Worm (Caenorhabditis elegans): Measurements from ENCODE around the gene clec-257.

The clec-257 gene

DNA sequence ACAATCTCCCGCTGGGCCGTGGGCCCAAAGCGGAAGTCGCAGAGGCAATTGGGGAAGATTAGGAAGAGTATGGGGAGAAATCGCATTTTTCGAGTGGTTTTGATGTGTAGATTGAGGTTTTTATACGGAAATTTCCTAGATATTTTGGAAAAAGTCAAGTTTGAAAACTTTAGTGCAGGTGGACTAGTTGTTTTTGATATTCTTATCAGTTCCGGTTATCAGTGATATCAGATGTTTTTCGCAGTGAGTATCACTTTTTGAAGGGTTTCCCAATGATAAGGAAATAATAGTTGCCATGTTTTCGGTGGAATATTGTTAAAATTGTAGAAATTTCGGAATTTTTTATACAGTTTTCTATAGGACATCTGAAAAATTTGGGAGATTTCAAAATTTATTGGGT is 38.5 kb upstream of the clec-257 start, which contains the start of gene scl-20:
Gene scl-20, minus strand, starts transcription at position 101 of the 400 bp plus-strand sequence.
- no peak for TF ChIP-seq lin-15B (tag; optimal IDR thresholded peaks at IDR 0.05)
- TF ChIP-seq vab-7 (GFP tag; IDR thresholded peaks at IDR 0.05): no peak
- TF ChIP-seq Y5F2A.4 (GFP tag; optimal IDR thresholded peaks at IDR 0.05): no peak
- TF ChIP-seq nhr-41 (GFP tag; IDR thresholded peaks at IDR 0.05): no peak
- TF ChIP-seq aha-1 (tag): no peak
- TF ChIP-seq zip-2 (tag; optimal IDR thresholded peaks at IDR 0.05): no peak
- no peak for TF ChIP-seq mes-2 (tag; optimal IDR thresholded peaks at IDR 0.05; ENCODE audit: poor library complexity, severe bottlenecking)
- no peak for TF ChIP-seq egl-27 (tag; optimal IDR thresholded peaks at IDR 0.05)
- no peak for TF ChIP-seq ama-1 (optimal IDR thresholded peaks at IDR 0.05)
- no peak for TF ChIP-seq daf-19 (GFP tag; conservative IDR thresholded peaks at IDR 0.05)

DNA sequence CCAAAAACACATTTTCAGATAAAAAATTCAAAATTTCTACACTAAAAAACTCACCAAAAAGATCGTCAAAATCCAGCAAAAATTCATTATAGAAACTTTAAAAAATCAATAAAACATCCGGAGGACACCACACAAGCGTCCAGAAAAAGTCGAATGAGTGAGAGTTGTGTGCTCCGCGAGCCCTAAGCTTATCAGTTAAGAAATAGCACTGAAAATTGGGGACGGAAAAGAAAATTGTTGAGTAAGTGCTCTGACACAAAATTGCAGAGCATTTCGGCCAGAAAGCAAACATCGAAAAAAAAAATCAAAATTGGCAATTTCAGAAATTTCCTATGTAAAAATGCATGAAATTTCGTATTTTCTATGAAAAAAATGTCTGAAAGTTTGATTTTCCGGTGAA is 35.2 kb upstream of the clec-257 start:
- TF ChIP-seq hmg-1.1 (GFP tag; IDR thresholded peaks at IDR 0.05) (no peak), duxl-1 (tag; optimal IDR thresholded peaks at IDR 0.05; ENCODE audit: poor library complexity) (peak; percentile 93), nhr-28 (tag; optimal IDR thresholded peaks at IDR 0.05) (peak; percentile 1)

DNA sequence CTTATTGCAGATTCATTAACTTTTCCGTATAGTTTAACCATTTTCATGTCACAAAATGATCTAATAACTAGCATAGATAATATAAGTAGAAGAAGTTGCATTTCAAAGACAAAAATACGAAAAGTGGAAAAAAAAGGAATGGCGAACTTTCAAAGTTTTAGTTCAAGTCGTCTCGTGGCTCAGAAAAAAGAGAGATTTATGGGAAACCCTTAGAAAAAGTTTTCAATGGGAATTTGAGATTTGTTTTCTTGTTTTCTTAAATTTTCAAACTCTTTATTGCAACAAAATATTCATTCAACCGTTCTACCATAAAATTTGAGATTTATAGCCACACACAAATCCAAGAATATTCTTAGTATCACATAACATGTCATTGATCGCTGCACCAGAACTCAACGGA is 30.8 kb upstream of the clec-257 start, which contains the start of gene clec-250:
Gene clec-250, minus strand, starts transcription at position 101 of the 400 bp plus-strand sequence.
- TF ChIP-seq snpc-4 (tag; optimal IDR thresholded peaks at IDR 0.05): no peak
- no peak for TF ChIP-seq nhr-28 (tag; optimal IDR thresholded peaks at IDR 0.05)
- TF ChIP-seq dmd-9 (GFP tag; IDR thresholded peaks at IDR 0.05): no peak
- no peak for TF ChIP-seq Y75B8A.6 (GFP tag; IDR thresholded peaks at IDR 0.05)
- TF ChIP-seq hmg-1.1 (GFP tag; IDR thresholded peaks at IDR 0.05): no peak
- TF ChIP-seq lin-13 (GFP tag; optimal IDR thresholded peaks at IDR 0.05): no peak
- no peak for TF ChIP-seq D1046.2 (GFP tag; IDR thresholded peaks at IDR 0.05)
- TF ChIP-seq sdz-12 (GFP tag; optimal IDR thresholded peaks at IDR 0.05): no peak
- TF ChIP-seq ceh-62 (tag; optimal IDR thresholded peaks at IDR 0.05): no peak

DNA sequence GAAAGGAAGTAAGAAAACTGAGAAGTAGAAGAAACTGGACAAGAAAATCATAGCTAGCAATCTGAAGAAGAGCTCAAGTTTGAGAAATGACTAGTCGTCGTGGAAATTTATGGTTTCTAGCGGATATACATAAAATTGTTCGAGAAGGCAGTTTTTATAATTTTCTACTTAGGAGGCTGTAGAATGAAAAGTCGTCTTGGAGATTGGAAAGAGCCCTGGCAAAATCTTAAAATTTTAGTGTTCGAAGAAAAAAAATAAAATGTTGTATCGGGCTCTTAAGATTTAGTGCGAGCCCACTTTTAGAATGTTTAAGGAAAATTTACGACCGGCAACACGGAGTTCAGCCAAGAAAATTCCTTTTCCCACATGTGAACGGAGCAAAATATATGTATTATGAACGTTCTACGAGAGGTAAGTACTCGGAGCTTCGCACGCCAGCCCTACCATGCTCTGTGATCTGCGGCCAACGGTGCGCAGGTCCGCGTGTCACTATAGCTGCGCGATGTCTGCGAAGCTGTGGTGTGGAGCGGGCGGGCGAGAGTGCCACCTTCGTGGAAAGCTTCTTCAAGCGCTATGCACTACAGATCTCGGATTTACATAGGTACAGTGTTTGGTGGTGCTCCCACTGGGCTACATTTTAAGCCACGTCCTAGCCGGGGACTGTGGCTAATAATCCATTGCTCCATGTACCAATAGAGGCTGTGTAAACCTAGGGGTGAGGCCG is 25.8 kb upstream of the clec-257 start, which contains the start of gene clec-251:
Gene clec-251, minus strand, starts transcription at position 51 of the 724 bp plus-strand sequence.
- TF ChIP-seq spr-3 (GFP tag; optimal IDR thresholded peaks at IDR 0.05) (no peak), set-16 (GFP tag; IDR thresholded peaks at IDR 0.05) (peak; percentile 51; the same call in 1 of the 2 replicates), aha-1 (tag) (peak; percentile 35), daf-19 (GFP tag; conservative IDR thresholded peaks at IDR 0.05) (no peak)

DNA sequence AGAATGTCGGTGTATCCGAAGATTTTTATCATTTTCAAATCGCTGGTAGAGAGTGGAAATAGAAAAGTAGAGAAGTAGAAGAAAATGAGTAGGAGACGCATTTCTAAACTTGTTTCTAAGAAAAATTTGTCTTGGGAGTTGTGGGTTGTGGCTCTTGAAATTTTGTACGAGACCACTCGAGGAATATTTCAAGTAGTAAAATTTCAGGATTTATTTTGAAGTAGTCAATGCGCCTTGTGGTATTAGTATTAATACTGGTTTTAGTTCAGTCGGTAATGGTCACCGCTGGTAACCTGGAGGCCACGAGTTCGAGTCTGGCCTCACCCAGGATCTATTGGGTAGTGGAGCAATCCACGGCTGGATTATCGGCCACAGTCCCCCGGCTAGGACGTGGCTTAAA is 24.1 kb upstream of the clec-257 start, which contains the start of gene clec-252:
Gene clec-252, minus strand, starts transcription at position 101 of the 400 bp plus-strand sequence.
- TF ChIP-seq unc-62 (GFP tag; optimal IDR thresholded peaks at IDR 0.05 in 1 of 2) (peak in 1 of 2 experiments; percentile 41), unc-62 (tag; optimal IDR thresholded peaks at IDR 0.05) (no peak), egl-27 (tag; optimal IDR thresholded peaks at IDR 0.05) (no peak)

DNA sequence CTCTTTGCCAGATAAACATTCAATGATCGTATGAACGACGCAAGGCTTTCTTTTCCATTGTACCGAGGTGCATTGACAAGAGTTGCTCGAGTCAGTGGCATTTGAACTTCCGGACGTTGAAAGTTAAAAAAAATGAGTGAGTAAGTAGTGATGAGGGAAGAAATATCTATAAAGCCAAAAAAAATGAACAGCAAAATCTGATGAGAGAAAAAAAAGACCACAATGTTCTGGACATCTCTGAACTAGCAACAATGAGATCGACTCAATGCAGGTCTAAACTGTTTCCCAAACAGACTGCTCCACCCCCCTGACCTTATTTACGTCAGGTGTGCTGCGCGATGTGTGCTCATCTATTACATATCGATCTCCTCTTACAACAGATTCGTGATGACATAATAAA is 22.4 kb upstream of the clec-257 start, which contains the start of the genes F11D11.21 and F11D11.12:
Gene F11D11.21, minus strand, starts transcription at position 101 of the 400 bp plus-strand sequence.
Gene F11D11.12, minus strand, starts transcription at position 238 of the 400 bp plus-strand sequence.
- TF ChIP-seq F44E2.7 (GFP tag; IDR thresholded peaks at IDR 0.05) (no peak), tra-1 (GFP tag; IDR thresholded peaks at IDR 0.05) (no peak), lin-1 (GFP tag; IDR thresholded peaks at IDR 0.05) (no peak), egl-27 (tag; optimal IDR thresholded peaks at IDR 0.05) (no peak), nhr-41 (GFP tag; IDR thresholded peaks at IDR 0.05) (no peak), rbr-2 (tag; optimal IDR thresholded peaks at IDR 0.05) (no peak), unc-62 (GFP tag; optimal IDR thresholded peaks at IDR 0.05 in 1 of 2) (peak in 1 of 2 experiments; percentile 17), unc-62 (tag; optimal IDR thresholded peaks at IDR 0.05) (no peak), jun-1 (tag; optimal IDR thresholded peaks at IDR 0.05) (no peak)

Data from whole organism, L4 larva.